Fruit fly (Drosophila melanogaster) whole organism, embryonic: ENCODE data around the gene Zif.

ENCODE experiments used
- CG7556 ChIP-seq: fragments of 200-800 bp; sonication (Bioruptor generic); optimal IDR thresholded peaks from 2 replicates; lab custom pipeline; 2017; ENCODE audit warnings: missing biosample characterization, mild to moderate bottlenecking, missing genetic modification characterization
- Ssrp ChIP-seq: fragments of 200-800 bp; sonication (Bioruptor generic); optimal IDR thresholded peaks from 2 replicates; lab custom pipeline; 2018; ENCODE audit warnings: missing biosample characterization, mild to moderate bottlenecking, missing genetic modification characterization, moderate library complexity
- caup ChIP-seq: fragments of 200-800 bp; sonication (Bioruptor generic); optimal IDR thresholded peaks from 3 replicates; lab custom pipeline; 2017; ENCODE audit warnings: missing biosample characterization, mild to moderate bottlenecking, missing genetic modification characterization, moderate library complexity; ENCODE audit not compliant: severe bottlenecking

DNA sequence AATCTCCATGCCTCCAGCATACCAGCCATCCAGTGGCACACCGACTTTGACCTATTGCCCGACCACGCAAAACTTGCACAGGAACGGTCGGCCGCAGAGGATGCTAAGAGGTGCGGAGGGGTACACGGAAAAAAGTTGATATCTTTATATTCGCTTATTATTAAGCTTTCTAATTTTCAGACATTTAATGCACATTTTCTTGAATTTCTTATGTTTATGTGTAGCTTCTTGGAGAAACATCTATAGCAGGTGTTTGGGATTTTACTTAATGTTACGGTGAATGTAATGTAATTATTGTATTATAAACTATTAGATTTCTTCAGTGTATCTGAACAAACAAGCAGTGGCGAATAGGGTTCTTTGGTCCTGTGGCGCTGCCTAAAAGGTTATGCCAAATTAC, 6.1 kb downstream of the Zif start:
- TF ChIP-seq Ssrp (tag; lab: Kevin White, UChicago) (no peak), CG7556 (GFP tag; lab: Kevin White, UChicago) (no peak), caup (GFP tag; lab: Kevin White, UChicago) (no peak)
